Fruit fly (Drosophila melanogaster) whole organism, embryonic: ENCODE results near the gene RabX4.

Experiments used
- ATbp ChIP-seq: fragments of 200-800 bp; sonication (Bioruptor generic); optimal IDR thresholded peaks from 2 replicates; lab custom pipeline; 2017; ENCODE audit warnings: missing biosample characterization, mild to moderate bottlenecking, missing genetic modification characterization, missing genetic modification reagents
- Adf1 ChIP-seq: fragments of 200-800 bp; sonication (Bioruptor generic); IDR thresholded peaks from 2 replicates; pipeline ENCODE4 v1.3.6; 2022; ENCODE audit warnings: missing biosample characterization, missing genetic modification characterization
- Bteb2 ChIP-seq: fragments of 200-800 bp; sonication (Bioruptor generic); optimal IDR thresholded peaks from 2 replicates; lab custom pipeline; 2016; ENCODE audit warnings: missing biosample characterization, missing genetic modification characterization
- C15 ChIP-seq: fragments of 200-800 bp; sonication (Bioruptor generic); IDR thresholded peaks from 3 replicates; pipeline ENCODE4 v1.3.6; 2022; ENCODE audit warnings: missing biosample characterization, missing genetic modification characterization
- CG1024 ChIP-seq: fragments of 200-800 bp; sonication (Bioruptor generic); IDR thresholded peaks from 2 replicates; pipeline ENCODE4 v1.3.6; 2022; ENCODE audit warnings: missing biosample characterization, missing genetic modification characterization
- CG12071 ChIP-seq: fragments of 200-800 bp; sonication (Bioruptor generic); optimal IDR thresholded peaks from 3 replicates; lab custom pipeline; 2018; ENCODE audit warnings: missing biosample characterization, mild to moderate bottlenecking, missing genetic modification characterization
- CG14014 ChIP-seq: fragments of 200-800 bp; sonication (Bioruptor generic); IDR thresholded peaks from 2 replicates; pipeline ENCODE4 v1.3.6; 2022; ENCODE audit warnings: missing biosample characterization, missing genetic modification characterization
- CG16815 ChIP-seq: fragments of 200-800 bp; sonication (Bioruptor generic); optimal IDR thresholded peaks from 3 replicates; lab custom pipeline; 2017; ENCODE audit warnings: missing biosample characterization, mild to moderate bottlenecking, missing genetic modification characterization
- CG16863 ChIP-seq: fragments of 200-800 bp; sonication (Bioruptor generic); optimal IDR thresholded peaks from 3 replicates; lab custom pipeline; 2016; ENCODE audit warnings: missing biosample characterization, missing genetic modification characterization
- CG17568 ChIP-seq: fragments of 200-800 bp; sonication (Bioruptor generic); optimal IDR thresholded peaks from 2 replicates; lab custom pipeline; 2018; ENCODE audit warnings: missing biosample characterization, mild to moderate bottlenecking, missing genetic modification characterization, moderate library complexity
- CG18011 ChIP-seq: fragments of 200-800 bp; sonication (Bioruptor generic); optimal IDR thresholded peaks from 2 replicates; lab custom pipeline; 2017; ENCODE audit warnings: missing biosample characterization, missing genetic modification characterization, mild to moderate bottlenecking, moderate library complexity, missing genotype
- CG18619 ChIP-seq: fragments of 200-800 bp; sonication (Bioruptor generic); optimal IDR thresholded peaks from 3 replicates; lab custom pipeline; 2017; ENCODE audit warnings: missing biosample characterization, mild to moderate bottlenecking, missing genetic modification characterization
- CG2129 ChIP-seq: fragments of 200-800 bp; sonication (Bioruptor generic); IDR thresholded peaks from 2 replicates; pipeline ENCODE4 v1.3.6; 2022; ENCODE audit warnings: missing biosample characterization, missing genetic modification characterization; ENCODE audit not compliant: partially characterized antibody
- CG2712 ChIP-seq: fragments of 200-800 bp; optimal IDR thresholded peaks from 3 replicates; lab custom pipeline; 2019; ENCODE audit warnings: missing biosample characterization, mild to moderate bottlenecking, missing genetic modification characterization, moderate library complexity
- CG31441 ChIP-seq: fragments of 200-800 bp; sonication (Bioruptor generic); IDR thresholded peaks from 2 replicates; pipeline ENCODE4 v1.3.6; 2022; ENCODE audit warnings: missing biosample characterization, missing genetic modification characterization
- CG32532 ChIP-seq: fragments of 200-800 bp; sonication (Bioruptor generic); IDR thresholded peaks from 2 replicates; pipeline ENCODE4 v1.3.6; 2022; ENCODE audit warnings: missing biosample characterization, missing genetic modification characterization
- CG34376 ChIP-seq: fragments of 200-800 bp; sonication (Bioruptor generic); optimal IDR thresholded peaks from 2 replicates; lab custom pipeline; 2018; ENCODE audit warnings: missing biosample characterization, mild to moderate bottlenecking, missing genetic modification characterization
- CG5245 ChIP-seq: fragments of 200-800 bp; sonication (Bioruptor generic); optimal IDR thresholded peaks from 3 replicates; lab custom pipeline; 2016; ENCODE audit warnings: missing biosample characterization, missing genetic modification characterization
- CG5953 ChIP-seq: fragments of 200-800 bp; sonication (Bioruptor generic); IDR thresholded peaks from 2 replicates; pipeline ENCODE4 v1.3.6; 2022; ENCODE audit warnings: missing biosample characterization, missing genetic modification characterization
- CG6813 ChIP-seq: fragments of 200-800 bp; sonication (Bioruptor generic); optimal IDR thresholded peaks from 2 replicates; lab custom pipeline; 2017; ENCODE audit warnings: missing biosample characterization, missing genetic modification characterization, mild to moderate bottlenecking, moderate library complexity, missing genetic modification reagents
- CG8089 ChIP-seq: fragments of 200-800 bp; sonication (Bioruptor generic); optimal IDR thresholded peaks from 3 replicates; lab custom pipeline; 2016; ENCODE audit warnings: missing biosample characterization, missing genetic modification characterization
- CG8924 ChIP-seq: fragments of 200-800 bp; optimal IDR thresholded peaks from 3 replicates; lab custom pipeline; 2019; ENCODE audit warnings: missing biosample characterization, mild to moderate bottlenecking, missing genetic modification characterization, moderate library complexity
- CG9437 ChIP-seq: fragments of 200-800 bp; sonication (Bioruptor generic); optimal IDR thresholded peaks from 2 replicates; lab custom pipeline; 2018; ENCODE audit warnings: missing biosample characterization, mild to moderate bottlenecking, missing genetic modification characterization
- Gug ChIP-seq: fragments of 200-800 bp; sonication (Bioruptor generic); IDR thresholded peaks from 4 replicates; pipeline ENCODE4 v1.3.6; 2022; ENCODE audit warnings: missing biosample characterization, missing genetic modification characterization
- HLH54F ChIP-seq: fragments of 200-800 bp; sonication (Bioruptor generic); optimal IDR thresholded peaks from 3 replicates; lab custom pipeline; 2016; ENCODE audit warnings: missing biosample characterization, missing genetic modification characterization
- Meics ChIP-seq: fragments of 200-800 bp; sonication (Bioruptor generic); optimal IDR thresholded peaks from 2 replicates; lab custom pipeline; 2017; ENCODE audit warnings: missing biosample characterization, mild to moderate bottlenecking, missing genetic modification characterization
- NK7.1 ChIP-seq: fragments of 200-800 bp; sonication (Bioruptor generic); optimal IDR thresholded peaks from 3 replicates; lab custom pipeline; 2016; ENCODE audit warnings: missing biosample characterization, missing genetic modification characterization
- PHDP ChIP-seq: fragments of 200-800 bp; sonication (Bioruptor generic); optimal IDR thresholded peaks from 3 replicates; lab custom pipeline; 2018; ENCODE audit warnings: missing biosample characterization, mild to moderate bottlenecking, missing genetic modification characterization, moderate library complexity
- Scr ChIP-seq: fragments of 200-800 bp; sonication (Bioruptor generic); IDR thresholded peaks from 2 replicates; pipeline ENCODE4 v1.3.6; 2022; ENCODE audit warnings: missing biosample characterization, missing genetic modification characterization; ENCODE audit not compliant: partially characterized antibody
- Six4 ChIP-seq: fragments of 200-800 bp; sonication (Bioruptor generic); optimal IDR thresholded peaks from 2 replicates; lab custom pipeline; 2016; ENCODE audit warnings: missing biosample characterization, missing genetic modification characterization
- Spps ChIP-seq: fragments of 200-800 bp; sonication (Bioruptor generic); optimal IDR thresholded peaks from 2 replicates; lab custom pipeline; 2018; ENCODE audit warnings: missing biosample characterization, mild to moderate bottlenecking, missing genetic modification characterization
- Tbp ChIP-seq: fragments of >200 bp; optimal IDR thresholded peaks from 2 replicates; lab custom pipeline; 2018; ENCODE audit warnings: missing biosample characterization, missing genetic modification characterization
- Xbp1 ChIP-seq: fragments of 200-800 bp; sonication (Bioruptor generic); optimal IDR thresholded peaks from 3 replicates; lab custom pipeline; 2016; ENCODE audit warnings: missing biosample characterization, mild to moderate bottlenecking, missing genetic modification characterization
- br ChIP-seq: fragments of >200 bp; optimal IDR thresholded peaks from 2 replicates; lab custom pipeline; 2017
- da ChIP-seq: fragments of 200-800 bp; sonication (Bioruptor generic); optimal IDR thresholded peaks from 2 replicates; lab custom pipeline; 2016; ENCODE audit warnings: missing biosample characterization, missing genetic modification characterization
- disco-r ChIP-seq: fragments of 200-800 bp; sonication (Bioruptor generic); optimal IDR thresholded peaks from 2 replicates; lab custom pipeline; 2016; ENCODE audit warnings: missing biosample characterization, missing genetic modification characterization
- ems ChIP-seq: fragments of 200-800 bp; sonication (Bioruptor generic); optimal IDR thresholded peaks from 3 replicates; lab custom pipeline; 2016; ENCODE audit warnings: missing biosample characterization, missing genetic modification characterization
- eyg ChIP-seq: fragments of 200-800 bp; sonication (Bioruptor generic); optimal IDR thresholded peaks from 3 replicates; lab custom pipeline; 2016; ENCODE audit warnings: missing biosample characterization, missing genetic modification characterization
- grau ChIP-seq: fragments of 200-800 bp; optimal IDR thresholded peaks from 3 replicates; lab custom pipeline; 2019; ENCODE audit warnings: missing biosample characterization, mild to moderate bottlenecking, missing genetic modification characterization, moderate library complexity
- gsb-n ChIP-seq: fragments of 200-800 bp; sonication (Bioruptor generic); optimal IDR thresholded peaks from 3 replicates; lab custom pipeline; 2018; ENCODE audit warnings: missing biosample characterization, mild to moderate bottlenecking, missing genetic modification characterization
- insv ChIP-seq, 2 experiments: fragments of 200-800 bp; sonication (Bioruptor generic); optimal IDR thresholded peaks; 3 replicates each; lab custom pipeline; 2016 to 2018; ENCODE audit warnings: missing biosample characterization in 2 of 2, missing genetic modification characterization in 2 of 2
- kay ChIP-seq: fragments of 200-800 bp; sonication (Bioruptor generic); optimal IDR thresholded peaks from 2 replicates; lab custom pipeline; 2016; ENCODE audit warnings: missing biosample characterization, missing genetic modification characterization
- lov ChIP-seq, 2 experiments: fragments of 200-800 bp in 1 of 2; fragments of >200 bp in 1 of 2; sonication (Bioruptor generic) in 1 of 2; IDR thresholded peaks in 1 of 2; optimal IDR thresholded peaks in 1 of 2; 2 replicates in 1 of 2; 3 replicates in 1 of 2; pipeline versions ENCODE4 v1.3.6 to Lab custom; 2017 to 2022; ENCODE audit warnings: missing biosample characterization in 1 of 2, missing genetic modification characterization in 1 of 2
- nau ChIP-seq: fragments of 200-800 bp; sonication (Bioruptor generic); optimal IDR thresholded peaks from 3 replicates; lab custom pipeline; 2017; ENCODE audit warnings: missing biosample characterization, mild to moderate bottlenecking, missing genetic modification characterization, missing genetic modification reagents
- pita ChIP-seq: fragments of 200-800 bp; sonication (Bioruptor generic); optimal IDR thresholded peaks from 2 replicates; lab custom pipeline; 2017; ENCODE audit warnings: missing biosample characterization, mild to moderate bottlenecking, missing genetic modification characterization
- row ChIP-seq: fragments of 200-800 bp; sonication (Bioruptor generic); IDR thresholded peaks from 3 replicates; pipeline ENCODE4 v1.3.6; 2022; ENCODE audit warnings: missing biosample characterization, missing genetic modification characterization
- sna ChIP-seq: fragments of 200-800 bp; sonication (Bioruptor generic); IDR thresholded peaks from 2 replicates; pipeline ENCODE4 v1.3.6; 2022; ENCODE audit warnings: missing biosample characterization, missing genetic modification characterization; ENCODE audit not compliant: partially characterized antibody
- so ChIP-seq: fragments of 200-800 bp; sonication (Bioruptor generic); IDR thresholded peaks from 3 replicates; pipeline ENCODE4 v1.3.6; 2022; ENCODE audit warnings: missing biosample characterization, missing genetic modification characterization
- tll ChIP-seq, 2 experiments: fragments of 200-800 bp in 1 of 2; fragments of >200 bp in 1 of 2; sonication (Bioruptor generic) in 1 of 2; optimal IDR thresholded peaks; 2 replicates each; lab custom pipeline; 2017 to 2019; ENCODE audit warnings: missing biosample characterization in 2 of 2, missing genetic modification characterization in 2 of 2, mild to moderate bottlenecking in 1 of 2, moderate library complexity in 1 of 2
- wek ChIP-seq: fragments of 200-800 bp; sonication (Bioruptor generic); optimal IDR thresholded peaks from 3 replicates; lab custom pipeline; 2018; ENCODE audit warnings: missing biosample characterization, mild to moderate bottlenecking, missing genetic modification characterization, moderate library complexity

Gene RabX4

DNA sequence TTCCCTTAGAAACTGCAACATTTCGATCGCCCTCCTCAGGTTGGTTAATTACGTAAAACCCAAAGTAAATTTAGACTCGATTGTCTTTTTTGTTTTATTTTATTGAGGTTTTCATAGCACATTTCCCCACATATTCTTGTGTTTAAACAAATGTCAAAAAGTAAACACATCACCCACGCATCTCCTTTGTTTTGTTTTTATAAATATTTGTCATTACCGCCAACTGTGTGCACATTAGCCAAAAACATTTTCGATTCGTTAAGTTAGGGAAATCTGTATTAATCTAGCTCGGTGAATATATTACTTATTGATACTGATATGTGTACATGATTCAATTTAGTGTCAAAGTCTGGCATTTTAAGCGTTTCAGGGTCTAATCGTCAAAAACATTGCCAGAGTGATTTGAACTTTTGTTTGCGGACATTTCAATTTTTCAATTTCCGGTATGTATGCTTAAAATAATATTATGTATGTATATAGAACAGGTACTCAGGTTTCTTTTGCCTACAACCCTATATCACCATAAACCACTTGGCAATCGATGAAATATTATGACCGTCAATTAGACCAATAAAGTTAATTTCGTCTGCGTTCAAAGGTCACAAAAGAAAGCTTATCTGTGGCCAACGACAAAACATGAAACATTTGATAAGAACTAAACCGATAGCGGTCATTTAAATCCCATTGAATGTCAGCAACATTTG, 18.5 kb downstream of the RabX4 start (continued):
- TF ChIP-seq pita (GFP tag; lab: Kevin White, UChicago), result no peak
- no peak for TF ChIP-seq CG18011 (GFP tag; lab: Kevin White, UChicago)
- peak; percentile 41 for TF ChIP-seq Spps
- peak; percentile 67 for TF ChIP-seq PHDP (tag; lab: Kevin White, UChicago)
- peak; percentile 16 for TF ChIP-seq CG8924
- TF ChIP-seq CG34376 (GFP tag; lab: Kevin White, UChicago), result peak; percentile 83
- TF ChIP-seq CG17568, result no peak
- no peak for TF ChIP-seq grau (tag; lab: Kevin White, UChicago)
- peak; percentile 19 for TF ChIP-seq CG18619 (GFP tag; lab: Kevin White, UChicago)
- TF ChIP-seq Xbp1 (GFP tag; lab: Kevin White, UChicago), result no peak
- TF ChIP-seq gsb-n (tag; lab: Kevin White, UChicago), result no peak
- no peak for TF ChIP-seq CG31441 (GFP tag; lab: Robert Waterston, UW)
- TF ChIP-seq C15 (GFP tag; lab: Robert Waterston, UW), result no peak
- TF ChIP-seq CG1024 (GFP tag; lab: Robert Waterston, UW), result no peak
- no peak for TF ChIP-seq CG16815
- TF ChIP-seq NK7.1 (GFP tag; lab: Kevin White, UChicago), result no peak
- no peak for TF ChIP-seq CG9437
- no peak for TF ChIP-seq HLH54F (GFP tag; lab: Kevin White, UChicago)
- peak; percentile 86 for TF ChIP-seq CG6813 (GFP tag; lab: Kevin White, UChicago)
- TF ChIP-seq disco-r (GFP tag; lab: Kevin White, UChicago), result no peak
- peak; percentile 25; the same call in 1 of the 2 replicates for TF ChIP-seq CG14014 (GFP tag; lab: Robert Waterston, UW)
- no peak for TF ChIP-seq lov (optimal IDR thresholded peaks at IDR 0.05; lab: Kevin White, UChicago)
- TF ChIP-seq lov (GFP tag; IDR thresholded peaks at IDR 0.05; lab: Robert Waterston, UW), result no peak
- TF ChIP-seq CG5245 (GFP tag; lab: Kevin White, UChicago), result no peak
- no peak for TF ChIP-seq CG8089
- TF ChIP-seq Scr (GFP tag; lab: Robert Waterston, UW), result no peak
- no peak for TF ChIP-seq da (GFP tag; lab: Kevin White, UChicago)
- TF ChIP-seq Meics, result no peak
- peak; percentile 84 for TF ChIP-seq ATbp
- peak; percentile 14 for TF ChIP-seq eyg (GFP tag; lab: Kevin White, UChicago)
- TF ChIP-seq Gug (GFP tag; lab: Robert Waterston, UW), result no peak
- no peak for TF ChIP-seq CG32532 (GFP tag; lab: Robert Waterston, UW)
- TF ChIP-seq CG2129, result no peak
- no peak for TF ChIP-seq kay (GFP tag; lab: Kevin White, UChicago)
- no peak for TF ChIP-seq tll (GFP tag; optimal IDR thresholded peaks at IDR 0.05; lab: Kevin White, UChicago)
- TF ChIP-seq sna (GFP tag; lab: Robert Waterston, UW), result no peak
- no peak for TF ChIP-seq Tbp (GFP tag; lab: Kevin White, UChicago)
- peak; percentile 75 for TF ChIP-seq wek
- TF ChIP-seq insv (GFP tag; optimal IDR thresholded peaks at IDR 0.05; lab: Kevin White, UChicago), result peak in 1 of 2 experiments; percentile 19
- TF ChIP-seq Bteb2 (GFP tag; lab: Kevin White, UChicago), result no peak
- peak; percentile 19 for TF ChIP-seq CG2712
- TF ChIP-seq CG16863 (GFP tag; lab: Kevin White, UChicago), result no peak
- peak; percentile 59 for TF ChIP-seq CG12071
- TF ChIP-seq nau, result no peak
- TF ChIP-seq CG5953 (GFP tag; lab: Robert Waterston, UW), result no peak
- no peak for TF ChIP-seq ems (GFP tag; lab: Kevin White, UChicago)
- peak; percentile 9 for TF ChIP-seq Six4 (GFP tag; lab: Kevin White, UChicago)
- TF ChIP-seq so (GFP tag; lab: Robert Waterston, UW), result no peak
- no peak for TF ChIP-seq Adf1 (GFP tag; lab: Robert Waterston, UW)
- 0 out of 3 replicates have a peak, but pooled peaks have one; percentile 7 for TF ChIP-seq row (GFP tag; lab: Robert Waterston, UW)
- no peak for TF ChIP-seq br (lab: Kevin White, UChicago)
